Worm (Caenorhabditis elegans) whole organism, late embryonic: ENCODE measurements around the gene C25F9.8.

Experiments
- C08G9.2 ChIP-seq: sonication (generic microtip); optimal IDR thresholded peaks from 2 replicates; lab custom pipeline; 2016; ENCODE audit warnings: mild to moderate bottlenecking, missing genetic modification characterization, moderate library complexity, missing compliant biosample characterization
- F13H6.1 ChIP-seq: sonication (generic microtip); optimal IDR thresholded peaks from 2 replicates; lab custom pipeline; 2016; ENCODE audit warnings: missing genetic modification characterization, missing compliant biosample characterization
- K09A11.1 ChIP-seq: sonication (generic microtip); optimal IDR thresholded peaks from 2 replicates; lab custom pipeline; 2017; ENCODE audit warnings: antibody characterized with exemption, mild to moderate bottlenecking, missing genetic modification characterization, missing compliant biosample characterization; ENCODE audit not compliant: insufficient read depth
- T23F11.4 ChIP-seq: fragments of 200-800 bp; sonication (Bioruptor generic); optimal IDR thresholded peaks from 2 replicates; lab custom pipeline; 2018; ENCODE audit warnings: mild to moderate bottlenecking, missing genetic modification characterization, missing compliant biosample characterization
- Y22D7AL.16 ChIP-seq: sonication (generic microtip); optimal IDR thresholded peaks from 2 replicates; lab custom pipeline; 2016; ENCODE audit warnings: missing genetic modification characterization, missing compliant biosample characterization
- ahr-1 ChIP-seq: sonication (generic microtip); optimal IDR thresholded peaks from 2 replicates; lab custom pipeline; 2016; ENCODE audit warnings: missing genetic modification characterization, missing compliant biosample characterization
- ceh-14 ChIP-seq: sonication (generic microtip); optimal IDR thresholded peaks from 2 replicates; lab custom pipeline; 2016; ENCODE audit warnings: missing genotype, missing genetic modification characterization, missing compliant biosample characterization
- ceh-2 ChIP-seq: sonication (generic microtip); optimal IDR thresholded peaks from 2 replicates; lab custom pipeline; 2016; ENCODE audit warnings: missing genotype, missing genetic modification characterization, missing compliant biosample characterization
- ceh-30 ChIP-seq: fragments of 150-350 bp; optimal IDR thresholded peaks from 2 replicates; lab custom pipeline; 2014; ENCODE audit warnings: missing biosample characterization, missing genetic modification characterization
- ceh-34 ChIP-seq: sonication (generic microtip); optimal IDR thresholded peaks from 2 replicates; lab custom pipeline; 2016; ENCODE audit warnings: mild to moderate bottlenecking, missing genetic modification characterization, missing compliant biosample characterization
- ceh-45 ChIP-seq: fragments of 200-800 bp; sonication (Bioruptor generic); IDR thresholded peaks from 2 replicates; pipeline ENCODE4 v1.3.6; 2022; ENCODE audit warnings: missing genetic modification reagents, missing genetic modification characterization, missing compliant biosample characterization
- ceh-48 ChIP-seq: sonication (generic microtip); optimal IDR thresholded peaks from 2 replicates; lab custom pipeline; 2016; ENCODE audit warnings: missing genetic modification characterization, inconsistent platforms, missing compliant biosample characterization
- che-1 ChIP-seq: sonication (generic microtip); optimal IDR thresholded peaks from 2 replicates; lab custom pipeline; 2016; ENCODE audit warnings: mild to moderate bottlenecking, missing genetic modification characterization, missing compliant biosample characterization
- dve-1 ChIP-seq: sonication (generic microtip); optimal IDR thresholded peaks from 2 replicates; lab custom pipeline; 2017; ENCODE audit warnings: antibody characterized with exemption, mild to moderate bottlenecking, missing genetic modification characterization, missing compliant biosample characterization
- elt-2 ChIP-seq: sonication (generic microtip); optimal IDR thresholded peaks from 2 replicates; lab custom pipeline; 2016; ENCODE audit warnings: missing genetic modification reagents, missing genetic modification characterization, missing compliant biosample characterization
- elt-4 ChIP-seq: sonication (generic microtip); optimal IDR thresholded peaks from 2 replicates; lab custom pipeline; 2016; ENCODE audit warnings: missing genetic modification characterization, missing compliant biosample characterization
- ets-4 ChIP-seq: sonication (generic microtip); optimal IDR thresholded peaks from 2 replicates; lab custom pipeline; 2016; ENCODE audit warnings: missing genetic modification characterization, missing compliant biosample characterization
- eyg-1 ChIP-seq: sonication (generic microtip); optimal IDR thresholded peaks from 2 replicates; lab custom pipeline; 2016; ENCODE audit warnings: missing genotype, missing genetic modification characterization, missing compliant biosample characterization
- fkh-6 ChIP-seq: sonication (generic microtip); optimal IDR thresholded peaks from 2 replicates; lab custom pipeline; 2016; ENCODE audit warnings: missing genetic modification characterization, missing compliant biosample characterization
- hlh-13 ChIP-seq: fragments of 200-800 bp; sonication (Bioruptor generic); optimal IDR thresholded peaks from 2 replicates; lab custom pipeline; 2018; ENCODE audit warnings: mild to moderate bottlenecking, missing genetic modification characterization, missing compliant biosample characterization
- hlh-30 ChIP-seq: sonication (generic microtip); optimal IDR thresholded peaks from 2 replicates; lab custom pipeline; 2017; ENCODE audit warnings: antibody characterized with exemption, missing genetic modification characterization, missing compliant biosample characterization; ENCODE audit not compliant: insufficient read depth
- lim-6 ChIP-seq: sonication (generic microtip); optimal IDR thresholded peaks from 2 replicates; lab custom pipeline; 2016; ENCODE audit warnings: missing genetic modification characterization, missing compliant biosample characterization
- lin-11 ChIP-seq: fragments of 200-800 bp; sonication (Bioruptor generic); optimal IDR thresholded peaks from 2 replicates; lab custom pipeline; 2018; ENCODE audit warnings: mild to moderate bottlenecking, missing genetic modification characterization, missing compliant biosample characterization
- madf-2 ChIP-seq: sonication (generic microtip); optimal IDR thresholded peaks from 2 replicates; lab custom pipeline; 2017; ENCODE audit warnings: missing genetic modification characterization, missing compliant biosample characterization
- mec-3 ChIP-seq: sonication (generic microtip); optimal IDR thresholded peaks from 2 replicates; lab custom pipeline; 2016; ENCODE audit warnings: borderline replicate concordance, missing genetic modification characterization, missing compliant biosample characterization
- nfya-1 ChIP-seq: sonication (generic microtip); optimal IDR thresholded peaks from 2 replicates; lab custom pipeline; 2017; ENCODE audit warnings: missing genetic modification characterization, mild to moderate bottlenecking, missing compliant biosample characterization, antibody characterized with exemption, moderate library complexity
- pat-9 ChIP-seq: fragments of 200-800 bp; sonication (Bioruptor generic); optimal IDR thresholded peaks from 2 replicates; lab custom pipeline; 2018; ENCODE audit warnings: mild to moderate bottlenecking, missing genetic modification characterization, moderate library complexity, missing compliant biosample characterization
- pha-2 ChIP-seq: sonication (generic microtip); optimal IDR thresholded peaks from 2 replicates; lab custom pipeline; 2017; ENCODE audit warnings: mild to moderate bottlenecking, missing genetic modification characterization, missing compliant biosample characterization
- pqm-1 ChIP-seq: sonication (generic microtip); optimal IDR thresholded peaks from 2 replicates; lab custom pipeline; 2016; ENCODE audit warnings: missing genetic modification characterization, missing compliant biosample characterization
- pros-1 ChIP-seq: fragments of 150-350 bp; optimal IDR thresholded peaks from 2 replicates; lab custom pipeline; 2014; ENCODE audit warnings: missing biosample characterization, missing genetic modification reagents, missing genetic modification characterization
- ref-2 ChIP-seq: sonication (generic microtip); optimal IDR thresholded peaks from 2 replicates; lab custom pipeline; 2016; ENCODE audit warnings: missing genetic modification characterization, missing compliant biosample characterization
- rnt-1 ChIP-seq: sonication (generic microtip); optimal IDR thresholded peaks from 2 replicates; lab custom pipeline; 2016; ENCODE audit warnings: missing genetic modification characterization, missing compliant biosample characterization
- sox-2 ChIP-seq: fragments of 200-800 bp; sonication (Bioruptor generic); IDR thresholded peaks from 2 replicates; pipeline ENCODE4 v1.3.6; 2022; ENCODE audit warnings: missing genetic modification reagents, missing genetic modification characterization, missing compliant biosample characterization
- tbx-2 ChIP-seq: sonication (generic microtip); optimal IDR thresholded peaks from 2 replicates; lab custom pipeline; 2016; ENCODE audit warnings: missing genetic modification characterization, missing compliant biosample characterization
- tbx-7 ChIP-seq: sonication (generic microtip); optimal IDR thresholded peaks from 2 replicates; lab custom pipeline; 2016; ENCODE audit warnings: missing genotype, missing genetic modification characterization, missing compliant biosample characterization
- ttx-3 ChIP-seq: sonication (generic microtip); optimal IDR thresholded peaks from 2 replicates; lab custom pipeline; 2016; ENCODE audit warnings: missing genetic modification reagents, missing genetic modification characterization, missing compliant biosample characterization
- unc-86 ChIP-seq: sonication (generic microtip); optimal IDR thresholded peaks from 2 replicates; lab custom pipeline; 2016; ENCODE audit warnings: missing genetic modification characterization, missing compliant biosample characterization

The C25F9.8 gene

ce11 chrV:19396576-19397313, 1.9 kb downstream of the C25F9.8 start:
- TF ChIP-seq ceh-2 (tag; lab: Kevin White, UChicago) (no peak), C08G9.2 (tag; lab: Kevin White, UChicago) (no peak), pqm-1 (no peak), tbx-2 (tag; lab: Kevin White, UChicago) (no peak), ceh-30 (tag; lab: Kevin White, UChicago) (no peak), elt-4 (tag; lab: Kevin White, UChicago) (no peak), lim-6 (tag; lab: Kevin White, UChicago) (no peak), hlh-13 (GFP tag; lab: Kevin White, UChicago) (no peak)

- TF ChIP-seq ceh-48 (tag; lab: Kevin White, UChicago) = no peak
- TF ChIP-seq pat-9 (tag; lab: Kevin White, UChicago) = no peak
- TF ChIP-seq fkh-6 (tag; lab: Kevin White, UChicago) = no peak
- no peak for TF ChIP-seq K09A11.1 (tag; lab: Kevin White, UChicago)
- TF ChIP-seq ttx-3 = no peak
- no peak for TF ChIP-seq unc-86 (tag; lab: Kevin White, UChicago)
- TF ChIP-seq hlh-30 (tag; lab: Kevin White, UChicago) = no peak
- no peak for TF ChIP-seq lin-11 (tag; lab: Kevin White, UChicago)
- no peak for TF ChIP-seq ceh-45 (GFP tag; lab: Robert Waterston, UW)
- TF ChIP-seq pros-1 (tag; lab: Kevin White, UChicago) = no peak
These were observed 3.5 kb downstream of the C25F9.8 start for ce11 chrV:19398396-19398795.

- no peak for TF ChIP-seq madf-2 (tag; lab: Kevin White, UChicago)
- TF ChIP-seq nfya-1 (tag; lab: Kevin White, UChicago) = no peak
These were observed 4.0 kb downstream of the C25F9.8 start, which contains the start of gene C25F9.13 for ce11 chrV:19398882-19399281. Gene C25F9.13, minus strand, starts transcription at chrV:19398982.

- no peak for TF ChIP-seq pha-2 (tag; lab: Kevin White, UChicago)
These were observed 5.8 kb downstream of the C25F9.8 start, which contains the start of gene srw-86 for ce11 chrV:19400619-19401018. Gene srw-86, minus strand, starts transcription at chrV:19400719.

ce11 chrV:19401429-19401828, 6.6 kb downstream of the C25F9.8 start:
- no peak for TF ChIP-seq mec-3 (tag; lab: Kevin White, UChicago)
- TF ChIP-seq ets-4 (tag; lab: Kevin White, UChicago) = no peak
- TF ChIP-seq sox-2 = no peak
- no peak for TF ChIP-seq ceh-34 (tag; lab: Kevin White, UChicago)
- TF ChIP-seq ref-2 (tag; lab: Kevin White, UChicago) = no peak
- no peak for TF ChIP-seq hlh-13 (GFP tag; lab: Kevin White, UChicago)
- no peak for TF ChIP-seq tbx-7
- no peak for TF ChIP-seq hlh-30 (tag; lab: Kevin White, UChicago)
- TF ChIP-seq dve-1 = no peak
- no peak for TF ChIP-seq Y22D7AL.16 (tag; lab: Kevin White, UChicago)
- TF ChIP-seq elt-4 (tag; lab: Kevin White, UChicago) = no peak

ce11 chrV:19402855-19403254, 8.0 kb downstream of the C25F9.8 start, which contains the start of gene C25F9.12:
Gene C25F9.12, minus strand, starts transcription at chrV:19402955.
- TF ChIP-seq F13H6.1 (no peak), eyg-1 (tag; lab: Kevin White, UChicago) (no peak), tbx-2 (tag; lab: Kevin White, UChicago) (no peak), pqm-1 (no peak), elt-2 (tag; lab: Kevin White, UChicago) (no peak), ceh-14 (no peak), che-1 (tag; lab: Kevin White, UChicago) (no peak), ahr-1 (tag; lab: Kevin White, UChicago) (no peak), elt-4 (tag; lab: Kevin White, UChicago) (no peak), T23F11.4 (GFP tag; lab: Kevin White, UChicago) (no peak), pat-9 (tag; lab: Kevin White, UChicago) (no peak), rnt-1 (tag; lab: Kevin White, UChicago) (no peak)
